Worm (Caenorhabditis elegans) whole organism, dauer: ENCODE measurements around the gene Y39A3CL.4.

Source experiments
- unc-62 ChIP-seq: sonication (generic microtip); optimal IDR thresholded peaks from 2 replicates; lab custom pipeline; 2017; ENCODE audit warnings: missing biosample characterization, missing genetic modification reagents, missing genetic modification characterization

Y39A3CL.4 gene

ce11 chrIII:1777468-1777867 is 401 bp downstream of the Y39A3CL.4 start, which contains the start of gene Y39A3CL.3:
Gene Y39A3CL.3, plus strand, starts transcription at chrIII:1777802.
- no peak for TF ChIP-seq unc-62 (GFP tag; lab: Kevin White, UChicago)

ce11 chrIII:1769993-1770392 is 7.9 kb downstream of the Y39A3CL.4 start, which contains the start of gene tbx-43:
Gene tbx-43, minus strand, starts transcription at chrIII:1770093.
- TF ChIP-seq unc-62 (GFP tag; lab: Kevin White, UChicago), result no peak

ce11 chrIII:1764463-1764862 is 13.4 kb downstream of the Y39A3CL.4 start:
- TF ChIP-seq unc-62 (GFP tag; lab: Kevin White, UChicago), result no peak

- TF ChIP-seq unc-62 (GFP tag; lab: Kevin White, UChicago), result no peak
These were observed 14.6 kb downstream of the Y39A3CL.4 start, which contains the start of gene cnc-6 for ce11 chrIII:1763222-1763621. Gene cnc-6, plus strand, starts transcription at chrIII:1763522.

ce11 chrIII:1758632-1759031 is 19.2 kb downstream of the Y39A3CL.4 start, which contains the start of gene Y46E12A.2:
Gene Y46E12A.2, plus strand, starts transcription at chrIII:1758932.
- TF ChIP-seq unc-62 (GFP tag; lab: Kevin White, UChicago), result no peak

- TF ChIP-seq unc-62 (GFP tag; lab: Kevin White, UChicago), result no peak
These were observed 19.7 kb downstream of the Y39A3CL.4 start, which contains the start of gene Y46E12A.5 for ce11 chrIII:1758151-1758550. Gene Y46E12A.5, minus strand, starts transcription at chrIII:1758251.

- no peak for TF ChIP-seq unc-62 (GFP tag; lab: Kevin White, UChicago)
These were observed 23.0 kb downstream of the Y39A3CL.4 start, which contains the start of gene Y46E12A.3 for ce11 chrIII:1754842-1755241. Gene Y46E12A.3, minus strand, starts transcription at chrIII:1754942.

- TF ChIP-seq unc-62 (GFP tag; lab: Kevin White, UChicago), result no peak
These were observed 32.3 kb downstream of the Y39A3CL.4 start for ce11 chrIII:1745450-1746127.

- TF ChIP-seq unc-62 (GFP tag; lab: Kevin White, UChicago), result no peak
These were observed 33.4 kb downstream of the Y39A3CL.4 start for ce11 chrIII:1744486-1744885.

ce11 chrIII:1743488-1744020 is 34.3 kb downstream of the Y39A3CL.4 start:
- no peak for TF ChIP-seq unc-62 (GFP tag; lab: Kevin White, UChicago)

- no peak for TF ChIP-seq unc-62 (GFP tag; lab: Kevin White, UChicago)
These were observed 34.8 kb downstream of the Y39A3CL.4 start for ce11 chrIII:1743081-1743480.

- TF ChIP-seq unc-62 (GFP tag; lab: Kevin White, UChicago), result no peak
These were observed 44.5 kb downstream of the Y39A3CL.4 start for ce11 chrIII:1733412-1733811.

ce11 chrIII:1733001-1733400 is 44.9 kb downstream of the Y39A3CL.4 start, which contains the start of gene ser-4:
Gene ser-4, minus strand, starts transcription at chrIII:1733101.
- no peak for TF ChIP-seq unc-62 (GFP tag; lab: Kevin White, UChicago)

ce11 chrIII:1731850-1732249 is 46.0 kb downstream of the Y39A3CL.4 start:
- no peak for TF ChIP-seq unc-62 (GFP tag; lab: Kevin White, UChicago)
